In the genomic region with DNA sequence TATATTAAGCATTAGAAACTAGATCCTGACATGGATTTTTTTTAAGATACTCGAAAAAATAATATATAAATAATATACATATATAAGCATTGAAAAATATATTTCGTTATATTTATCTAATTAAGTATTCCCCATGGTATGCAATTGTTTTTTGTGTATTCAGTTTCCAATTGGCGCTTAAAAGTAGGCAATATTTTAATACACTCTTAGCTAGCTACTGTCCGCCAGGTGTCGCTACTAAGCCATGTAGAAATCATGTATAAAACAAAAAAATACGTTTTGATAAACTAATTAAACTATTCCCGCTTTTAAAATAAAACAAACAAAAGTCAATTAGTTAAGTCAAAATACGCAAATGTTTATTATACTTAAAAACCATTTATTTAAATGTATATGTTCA, we compare ENCODE assay signal across 1 fruit fly cellular context.
TF ChIP-seq lines count a peak whose summit lies in the region.

No protein-coding gene starts in this region.

TF ChIP-seq in whole organism, embryonic, 481 proteins besides CTCF, POLR2A, EP300 and RAD21 (continued from another document):
- TF ChIP-seq so (GFP tag; IDR thresholded peaks at IDR 0.05; lab: Robert Waterston, UW) (no peak), tup (GFP tag; optimal IDR thresholded peaks at IDR 0.05; lab: Kevin White, UChicago) (no peak), schlank (tag; optimal IDR thresholded peaks at IDR 0.05; lab: Kevin White, UChicago) (no peak), lbe (GFP tag; optimal IDR thresholded peaks at IDR 0.05; lab: Kevin White, UChicago) (no peak), CG17361 (GFP tag; IDR thresholded peaks at IDR 0.05; lab: Robert Waterston, UW) (no peak), Mad (GFP tag; optimal IDR thresholded peaks at IDR 0.05; lab: Kevin White, UChicago) (peak; percentile 53), PHDP (tag; optimal IDR thresholded peaks at IDR 0.05; lab: Kevin White, UChicago) (peak; percentile 72), CG16779 (GFP tag; IDR thresholded peaks at IDR 0.05; lab: Robert Waterston, UW) (no peak), Dfd (GFP tag; optimal IDR thresholded peaks at IDR 0.05; lab: Kevin White, UChicago) (no peak), MTF-1 (GFP tag; optimal IDR thresholded peaks at IDR 0.05; lab: Kevin White, UChicago; ENCODE audit: borderline replicate concordance) (peak; percentile 84), ems (GFP tag; optimal IDR thresholded peaks at IDR 0.05; lab: Kevin White, UChicago) (no peak), ro (GFP tag; IDR thresholded peaks at IDR 0.05; lab: Robert Waterston, UW) (no peak), Gsc (GFP tag; IDR thresholded peaks at IDR 0.05; lab: Robert Waterston, UW) (no peak), CG18599 (GFP tag; optimal IDR thresholded peaks at IDR 0.05; lab: Kevin White, UChicago) (no peak), hbn (GFP tag; IDR thresholded peaks at IDR 0.05; lab: Robert Waterston, UW; ENCODE audit: partially characterized antibody) (no peak), phol (tag; optimal IDR thresholded peaks at IDR 0.05; lab: Kevin White, UChicago) (peak; percentile 39), shn (GFP tag; optimal IDR thresholded peaks at IDR 0.05; lab: Kevin White, UChicago) (peak; percentile 47), wdn (GFP tag; IDR thresholded peaks at IDR 0.05; lab: Robert Waterston, UW) (0 out of 2 replicates have a peak, but pooled peaks have one; percentile 14), luna (GFP tag; optimal IDR thresholded peaks at IDR 0.05; lab: Kevin White, UChicago) (no peak), CG31365 (tag; optimal IDR thresholded peaks at IDR 0.05; lab: Kevin White, UChicago) (no peak), bsh (GFP tag; optimal IDR thresholded peaks at IDR 0.05; lab: Kevin White, UChicago) (peak in 1 of 2 experiments; percentile 61), CG11093 (GFP tag; IDR thresholded peaks at IDR 0.05; lab: Robert Waterston, UW) (no peak), CG34422 (GFP tag; IDR thresholded peaks at IDR 0.05; lab: Robert Waterston, UW) (peak; percentile 30; the same call in 1 of the 3 replicates), Xbp1 (GFP tag; optimal IDR thresholded peaks at IDR 0.05; lab: Kevin White, UChicago) (peak; percentile 68), Stat92E (GFP tag; optimal IDR thresholded peaks at IDR 0.05; lab: Kevin White, UChicago) (no peak)
